Fruit fly (Drosophila melanogaster) whole organism, embryonic: Measurements from ENCODE around the gene Rpp14b.
A peak's percentile ranks its signal among the peaks of the same experiment; 100 is the strongest.

Experiments used
- Bteb2 ChIP-seq: fragments of 200-800 bp; sonication (Bioruptor generic); optimal IDR thresholded peaks from 2 replicates; lab custom pipeline; 2016; ENCODE audit warnings: missing biosample characterization, missing genetic modification characterization
- CG10431 ChIP-seq: fragments of 200-800 bp; sonication (Bioruptor generic); optimal IDR thresholded peaks from 3 replicates; lab custom pipeline; 2018; ENCODE audit warnings: missing biosample characterization, mild to moderate bottlenecking, missing genetic modification characterization
- CG10543 ChIP-seq: fragments of 200-800 bp; sonication (Bioruptor generic); optimal IDR thresholded peaks from 3 replicates; lab custom pipeline; 2017; ENCODE audit warnings: missing biosample characterization, mild to moderate bottlenecking, missing genetic modification characterization, moderate library complexity
- CG13287 ChIP-seq: fragments of 200-800 bp; sonication (Bioruptor generic); IDR thresholded peaks from 2 replicates; pipeline ENCODE4 v1.3.6; 2022; ENCODE audit warnings: missing biosample characterization, missing genetic modification characterization; ENCODE audit not compliant: partially characterized antibody
- CG13296 ChIP-seq: fragments of 200-800 bp; sonication (Bioruptor generic); optimal IDR thresholded peaks from 3 replicates; lab custom pipeline; 2018; ENCODE audit warnings: missing biosample characterization, mild to moderate bottlenecking, missing genetic modification characterization
- CG13624 ChIP-seq: fragments of 200-800 bp; sonication (Bioruptor generic); optimal IDR thresholded peaks from 2 replicates; lab custom pipeline; 2016; ENCODE audit warnings: missing biosample characterization, missing genetic modification characterization
- CG15514 ChIP-seq: fragments of 200-800 bp; sonication (Bioruptor generic); optimal IDR thresholded peaks from 3 replicates; lab custom pipeline; 2017; ENCODE audit warnings: missing biosample characterization, missing genetic modification characterization, mild to moderate bottlenecking, moderate library complexity, missing genetic modification reagents
- CG1603 ChIP-seq: fragments of 200-800 bp; sonication (Bioruptor generic); optimal IDR thresholded peaks from 2 replicates; lab custom pipeline; 2019; ENCODE audit warnings: missing biosample characterization, mild to moderate bottlenecking, missing genetic modification characterization, moderate library complexity
- CG18599 ChIP-seq: fragments of 200-800 bp; sonication (Bioruptor generic); optimal IDR thresholded peaks from 3 replicates; lab custom pipeline; 2017; ENCODE audit warnings: missing biosample characterization, missing genetic modification characterization, mild to moderate bottlenecking, moderate library complexity, missing genetic modification reagents
- CG4328 ChIP-seq: fragments of 200-800 bp; sonication (Bioruptor generic); optimal IDR thresholded peaks from 3 replicates; lab custom pipeline; 2017; ENCODE audit warnings: missing biosample characterization, missing genetic modification reagents, missing genetic modification characterization
- CG6254 ChIP-seq: fragments of 200-800 bp; sonication (Bioruptor generic); optimal IDR thresholded peaks from 3 replicates; lab custom pipeline; 2017; ENCODE audit warnings: mild to moderate bottlenecking, missing biosample characterization, missing genetic modification reagents, missing genetic modification characterization
- CG6272 ChIP-seq: fragments of 200-800 bp; sonication (Bioruptor generic); IDR thresholded peaks from 2 replicates; pipeline ENCODE4 v1.3.6; 2022; ENCODE audit warnings: missing biosample characterization, missing genetic modification characterization
- CG6813 ChIP-seq: fragments of 200-800 bp; sonication (Bioruptor generic); optimal IDR thresholded peaks from 2 replicates; lab custom pipeline; 2017; ENCODE audit warnings: missing biosample characterization, missing genetic modification characterization, mild to moderate bottlenecking, moderate library complexity, missing genetic modification reagents
- CG8924 ChIP-seq: fragments of 200-800 bp; optimal IDR thresholded peaks from 3 replicates; lab custom pipeline; 2019; ENCODE audit warnings: missing biosample characterization, mild to moderate bottlenecking, missing genetic modification characterization, moderate library complexity
- CG9437 ChIP-seq: fragments of 200-800 bp; sonication (Bioruptor generic); optimal IDR thresholded peaks from 2 replicates; lab custom pipeline; 2018; ENCODE audit warnings: missing biosample characterization, mild to moderate bottlenecking, missing genetic modification characterization
- Dbx ChIP-seq: fragments of 200-800 bp; sonication (Bioruptor generic); IDR thresholded peaks from 3 replicates; pipeline ENCODE4 v1.3.6; 2022; ENCODE audit warnings: missing biosample characterization, missing genetic modification characterization
- Dref ChIP-seq: fragments of 200-800 bp; sonication (Bioruptor generic); IDR thresholded peaks from 2 replicates; pipeline ENCODE4 v1.3.6; 2022; ENCODE audit warnings: missing biosample characterization, missing genetic modification characterization
- GATAe ChIP-seq: fragments of 200-800 bp; sonication (Bioruptor generic); conservative IDR thresholded peaks from 2 replicates; pipeline ENCODE4 v1.3.6; 2022; ENCODE audit warnings: missing biosample characterization, missing genetic modification characterization
- H2.0 ChIP-seq: fragments of 200-800 bp; sonication (Bioruptor generic); IDR thresholded peaks from 2 replicates; pipeline ENCODE4 v1.3.6; 2022; ENCODE audit warnings: missing biosample characterization, missing genetic modification characterization
- HHEX ChIP-seq: fragments of 200-800 bp; sonication (Bioruptor generic); optimal IDR thresholded peaks from 3 replicates; lab custom pipeline; 2017; ENCODE audit warnings: missing biosample characterization, mild to moderate bottlenecking, missing genetic modification characterization, missing genetic modification reagents
- Hey ChIP-seq: fragments of 200-800 bp; sonication (Bioruptor generic); optimal IDR thresholded peaks from 3 replicates; lab custom pipeline; 2018; ENCODE audit warnings: missing biosample characterization, mild to moderate bottlenecking, missing genetic modification characterization
- Mad ChIP-seq: fragments of 200-800 bp; sonication (Bioruptor generic); optimal IDR thresholded peaks from 2 replicates; lab custom pipeline; 2016; ENCODE audit warnings: missing biosample characterization, missing genetic modification characterization
- Meics ChIP-seq: fragments of 200-800 bp; sonication (Bioruptor generic); optimal IDR thresholded peaks from 2 replicates; lab custom pipeline; 2017; ENCODE audit warnings: missing biosample characterization, mild to moderate bottlenecking, missing genetic modification characterization
- NFAT ChIP-seq: fragments of 200-800 bp; sonication (Bioruptor generic); IDR thresholded peaks from 2 replicates; pipeline ENCODE4 v1.3.6; 2022; ENCODE audit warnings: missing biosample characterization, missing genetic modification characterization
- aop ChIP-seq: fragments of 200-800 bp; sonication (Bioruptor generic); IDR thresholded peaks from 2 replicates; pipeline ENCODE4 v1.3.6; 2022; ENCODE audit warnings: missing biosample characterization, missing genetic modification characterization
- cg ChIP-seq: fragments of 200-800 bp; sonication (Bioruptor generic); optimal IDR thresholded peaks from 3 replicates; lab custom pipeline; 2019; ENCODE audit warnings: missing biosample characterization, mild to moderate bottlenecking, missing genetic modification characterization, moderate library complexity
- chinmo ChIP-seq: fragments of 200-800 bp; sonication (Bioruptor generic); IDR thresholded peaks from 4 replicates; pipeline ENCODE4 v1.3.6; 2022; ENCODE audit warnings: missing biosample characterization, missing genetic modification characterization; ENCODE audit not compliant: partially characterized antibody
- dmrt99B ChIP-seq: fragments of 200-800 bp; sonication (Bioruptor generic); optimal IDR thresholded peaks from 2 replicates; lab custom pipeline; 2018; ENCODE audit warnings: missing biosample characterization, mild to moderate bottlenecking, missing genetic modification characterization, moderate library complexity
- en ChIP-seq: fragments of 200-800 bp; sonication (Bioruptor generic); optimal IDR thresholded peaks from 2 replicates; lab custom pipeline; 2016; ENCODE audit warnings: missing biosample characterization, missing genetic modification characterization
- exex ChIP-seq: fragments of 200-800 bp; sonication (Bioruptor generic); optimal IDR thresholded peaks from 4 replicates; lab custom pipeline; 2018; ENCODE audit warnings: missing biosample characterization, mild to moderate bottlenecking, missing genetic modification characterization, moderate library complexity
- ftz-f1 ChIP-seq: fragments of 200-800 bp; sonication (Bioruptor generic); optimal IDR thresholded peaks from 2 replicates; lab custom pipeline; 2016; ENCODE audit warnings: missing biosample characterization, missing genetic modification characterization
- lola ChIP-seq, 3 experiments: fragments of >200 bp in 2 of 3; fragments of 200-800 bp in 1 of 3; sonication (Bioruptor generic) in 1 of 3; optimal IDR thresholded peaks; 2 replicates each; lab custom pipeline; 2017 to 2019; ENCODE audit warnings: missing biosample characterization in 3 of 3, missing genetic modification characterization in 3 of 3, mild to moderate bottlenecking in 1 of 3, moderate library complexity in 1 of 3
- row ChIP-seq: fragments of 200-800 bp; sonication (Bioruptor generic); IDR thresholded peaks from 3 replicates; pipeline ENCODE4 v1.3.6; 2022; ENCODE audit warnings: missing biosample characterization, missing genetic modification characterization
- sd ChIP-seq: fragments of 200-800 bp; sonication (Bioruptor generic); optimal IDR thresholded peaks from 3 replicates; lab custom pipeline; 2018; ENCODE audit warnings: missing biosample characterization, mild to moderate bottlenecking, missing genetic modification characterization, moderate library complexity
- sens-2 ChIP-seq: fragments of 200-800 bp; sonication (Bioruptor generic); IDR thresholded peaks from 2 replicates; pipeline ENCODE4 v1.3.6; 2022; ENCODE audit warnings: missing biosample characterization, missing genetic modification characterization
- ssp ChIP-seq: fragments of 200-800 bp; sonication (Bioruptor generic); IDR thresholded peaks from 2 replicates; pipeline ENCODE4 v1.3.6; 2022; ENCODE audit warnings: missing biosample characterization, missing genetic modification characterization
- sug ChIP-seq: fragments of 200-800 bp; optimal IDR thresholded peaks from 2 replicates; lab custom pipeline; 2019; ENCODE audit warnings: missing biosample characterization, mild to moderate bottlenecking, missing genetic modification characterization, moderate library complexity

Rpp14b gene

dm6 chr3R:30102806-30103619 is 47.3 kb downstream of the Rpp14b start (continued):
- peak; percentile 78 for TF ChIP-seq exex (tag; lab: Kevin White, UChicago)
- peak; percentile 27 for TF ChIP-seq CG4328 (GFP tag; lab: Kevin White, UChicago)
- TF ChIP-seq CG10543 (GFP tag; lab: Kevin White, UChicago), result peak; percentile 97
- peak; percentile 33; the same call in 1 of the 2 replicates for TF ChIP-seq NFAT
- TF ChIP-seq aop (GFP tag; lab: Robert Waterston, UW), result no peak
- no peak for TF ChIP-seq en (GFP tag; lab: Kevin White, UChicago)
- TF ChIP-seq sug (tag; lab: Kevin White, UChicago), result peak; percentile 100
- peak; percentile 96 for TF ChIP-seq GATAe
- peak; percentile 66 for TF ChIP-seq Hey (tag; lab: Kevin White, UChicago)
- TF ChIP-seq lola (GFP tag; optimal IDR thresholded peaks at IDR 0.05; lab: Kevin White, UChicago), result no peak
- 0 out of 2 replicates have a peak, but pooled peaks have one; percentile 19 for TF ChIP-seq H2.0 (GFP tag; lab: Robert Waterston, UW)
- TF ChIP-seq CG13287 (GFP tag; lab: Robert Waterston, UW), result 0 out of 2 replicates have a peak, but pooled peaks have one; percentile 11
- TF ChIP-seq dmrt99B (tag; lab: Kevin White, UChicago), result no peak
- TF ChIP-seq CG6813 (GFP tag; lab: Kevin White, UChicago), result peak; percentile 18
- TF ChIP-seq CG6272, result no peak
- TF ChIP-seq Meics (GFP tag; lab: Kevin White, UChicago), result peak; percentile 33
- TF ChIP-seq Bteb2 (GFP tag; lab: Kevin White, UChicago), result no peak
- TF ChIP-seq Dref (GFP tag; lab: Robert Waterston, UW), result no peak
- TF ChIP-seq CG1603, result no peak
- TF ChIP-seq sens-2 (GFP tag; lab: Robert Waterston, UW), result peak; percentile 62; the same call in 1 of the 2 replicates
- peak; percentile 39 for TF ChIP-seq CG6254
- peak; percentile 2 for TF ChIP-seq CG9437 (GFP tag; lab: Kevin White, UChicago)
- TF ChIP-seq Mad (GFP tag; lab: Kevin White, UChicago), result no peak
- TF ChIP-seq ssp (GFP tag; lab: Robert Waterston, UW), result no peak
- no peak for TF ChIP-seq CG13624 (GFP tag; lab: Kevin White, UChicago)
- TF ChIP-seq chinmo (GFP tag; lab: Robert Waterston, UW), result 0 out of 4 replicates have a peak, but pooled peaks have one; percentile 36
- TF ChIP-seq CG10431 (GFP tag; lab: Kevin White, UChicago), result no peak
- peak; percentile 24 for TF ChIP-seq CG13296
- TF ChIP-seq CG18599 (GFP tag; lab: Kevin White, UChicago), result peak; percentile 68
- TF ChIP-seq cg (GFP tag; lab: Kevin White, UChicago), result peak; percentile 39
- TF ChIP-seq sd (tag; lab: Kevin White, UChicago), result peak; percentile 100
- TF ChIP-seq ftz-f1 (GFP tag; lab: Kevin White, UChicago), result peak; percentile 25
- no peak for TF ChIP-seq HHEX
- TF ChIP-seq row (GFP tag; lab: Robert Waterston, UW), result peak; percentile 35; the same call in 1 of the 3 replicates
- TF ChIP-seq Dbx (GFP tag; lab: Robert Waterston, UW), result peak; percentile 18; the same call in 1 of the 3 replicates
- TF ChIP-seq CG8924 (tag; lab: Kevin White, UChicago), result no peak
- peak; percentile 33 for TF ChIP-seq CG15514 (GFP tag; lab: Kevin White, UChicago)
